Worm (Caenorhabditis elegans) whole organism, dauer: ENCODE measurements around the gene EEED8.12.

ENCODE experiments used
- unc-62 ChIP-seq: sonication (generic microtip); optimal IDR thresholded peaks from 2 replicates; lab custom pipeline; 2017; ENCODE audit warnings: missing biosample characterization, missing genetic modification reagents, missing genetic modification characterization

EEED8.12 gene

DNA sequence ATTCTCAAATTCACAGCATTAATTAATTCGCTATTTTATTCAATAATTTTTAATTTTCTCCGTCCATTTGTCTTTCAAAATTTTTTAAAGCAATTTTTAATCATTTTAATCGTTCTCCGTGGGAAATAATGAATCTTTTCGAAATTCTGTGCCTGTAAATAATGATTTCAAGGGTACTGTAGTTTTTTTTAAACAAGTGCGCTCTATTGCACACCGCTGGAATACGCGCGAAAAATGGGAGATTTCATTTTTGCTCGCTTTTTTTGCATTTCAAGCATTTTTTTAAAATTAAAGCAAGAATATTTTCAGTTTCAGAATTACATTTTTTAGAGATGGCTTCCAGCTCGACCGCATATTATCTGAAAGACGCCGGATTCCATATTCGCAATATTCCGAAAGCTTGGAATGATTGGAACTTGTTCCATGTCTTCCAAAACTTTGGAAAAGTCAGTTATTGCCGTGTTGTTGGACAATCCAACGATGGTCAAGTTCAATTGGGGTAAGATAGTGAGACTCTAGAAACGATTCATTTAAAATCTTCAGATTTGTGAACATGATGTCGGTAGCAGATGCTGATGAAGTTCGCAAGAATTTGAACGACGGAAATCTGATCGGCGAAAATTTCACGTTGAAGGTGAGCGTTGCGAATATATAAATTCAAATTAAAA, 12.3 kb upstream of the EEED8.12 start, which contains the start of gene tofu-6:
tofu-6 (plus strand) TSS at position 302 of the 668 bp plus-strand sequence.
- no peak for TF ChIP-seq unc-62 (GFP tag; lab: Kevin White, UChicago)

DNA sequence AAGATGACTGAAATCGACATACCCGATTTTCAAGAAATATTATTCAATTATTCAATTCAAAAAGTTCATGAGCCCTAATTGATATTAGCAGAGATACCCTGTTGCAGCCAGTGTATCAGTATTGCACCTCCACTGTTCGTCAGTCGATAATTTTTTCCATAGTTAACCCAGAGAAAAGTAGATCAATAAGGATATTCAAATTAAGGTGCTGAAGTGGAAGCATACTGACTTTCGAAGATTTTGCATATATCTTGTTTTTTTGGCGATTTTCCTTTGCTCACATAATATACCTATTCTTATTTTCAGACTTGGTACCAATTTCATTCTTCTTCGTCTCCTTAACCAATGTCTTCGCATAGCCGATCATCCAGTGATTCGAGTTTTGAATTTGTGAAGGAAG, 10.1 kb upstream of the EEED8.12 start, which contains the start of gene EEED8.15:
EEED8.15 (plus strand) TSS at position 301 of the 400 bp plus-strand sequence.
- TF ChIP-seq unc-62 (GFP tag; lab: Kevin White, UChicago), result no peak

DNA sequence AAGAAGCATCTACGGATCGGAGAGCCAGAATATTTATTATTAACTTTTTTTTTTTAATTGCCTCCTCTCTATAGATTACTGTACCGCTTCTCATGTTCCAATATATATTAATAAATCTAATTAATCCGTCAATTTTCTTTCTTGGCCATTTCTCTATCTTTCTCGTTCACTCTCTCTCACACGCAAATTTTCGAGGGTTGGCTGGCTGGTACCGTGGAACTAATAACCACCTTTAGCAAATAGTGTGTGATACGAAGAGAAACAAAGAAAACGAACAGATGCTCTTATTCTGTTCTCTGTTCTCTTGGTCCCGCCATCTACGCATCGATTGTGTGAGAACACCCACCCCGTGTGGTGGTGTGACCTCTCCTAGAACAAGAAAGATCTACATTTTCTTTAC, 9.5 kb upstream of the EEED8.12 start:
- TF ChIP-seq unc-62 (GFP tag; lab: Kevin White, UChicago), result no peak

DNA sequence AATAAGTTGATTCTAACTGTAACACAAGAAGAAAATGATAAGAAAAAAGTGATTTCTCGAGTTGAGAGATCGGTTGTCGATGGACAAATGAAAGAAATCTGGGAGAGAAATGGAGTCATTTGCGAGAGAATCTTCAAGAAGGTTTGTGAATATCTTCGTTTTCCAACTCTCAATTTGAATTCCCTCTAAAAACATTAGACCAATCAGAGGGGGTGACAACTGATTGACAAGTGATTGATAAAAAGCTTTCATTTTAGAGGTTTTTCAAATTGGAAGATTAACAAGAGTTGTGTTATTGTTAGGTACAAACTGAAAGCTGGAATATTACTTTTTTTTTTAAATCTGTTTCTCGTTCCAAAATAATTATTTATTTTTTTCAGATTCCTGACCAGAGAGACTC, 9.1 kb upstream of the EEED8.12 start:
- no peak for TF ChIP-seq unc-62 (GFP tag; lab: Kevin White, UChicago)

DNA sequence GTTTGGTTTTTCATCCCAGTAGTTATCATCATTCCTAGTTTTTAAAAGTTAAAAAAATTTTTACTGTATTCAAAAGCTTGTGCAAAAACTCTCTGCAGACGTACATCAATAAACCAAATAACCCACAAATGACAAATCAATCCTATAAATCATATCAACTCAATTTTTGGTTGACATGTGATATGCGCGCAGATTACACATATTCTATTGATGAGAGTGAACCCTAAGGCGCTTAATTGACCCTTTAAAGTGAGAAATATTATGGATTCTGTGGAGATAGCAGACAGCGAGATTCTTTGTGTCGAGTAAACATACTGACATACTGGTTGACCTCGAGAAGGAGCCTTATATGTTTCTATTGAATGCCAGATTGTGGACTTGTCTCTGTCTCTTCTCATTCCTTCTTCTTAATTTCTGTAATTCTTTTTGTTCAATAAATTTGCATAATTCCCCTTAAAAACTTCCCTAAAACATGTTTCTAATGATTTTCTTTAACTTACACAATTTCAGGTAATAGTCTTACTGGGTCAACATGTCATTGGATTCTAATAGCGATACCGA, 7.5 kb upstream of the EEED8.12 start, which contains the start of gene EEED8.2:
EEED8.2 (plus strand) TSS at position 511 of the 561 bp plus-strand sequence.
- no peak for TF ChIP-seq unc-62 (GFP tag; lab: Kevin White, UChicago)

DNA sequence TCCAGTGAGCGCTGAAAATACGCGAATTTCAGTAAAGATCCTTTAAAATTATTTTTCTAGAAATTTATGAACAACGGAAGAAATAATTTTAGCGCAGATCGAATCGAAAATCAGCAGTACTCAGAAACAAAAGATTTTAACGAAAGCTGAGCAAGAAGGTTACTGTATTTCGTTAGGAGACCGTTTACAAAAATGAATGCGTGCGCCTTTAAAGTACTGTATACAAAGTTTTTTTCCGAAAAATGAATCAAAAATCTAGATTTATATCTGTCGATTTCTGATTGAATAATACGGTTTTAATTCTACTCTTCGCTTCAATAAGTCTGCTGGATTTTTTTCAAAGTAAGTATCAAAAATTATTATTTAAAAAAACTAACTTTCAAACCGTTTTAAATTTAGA, 5.2 kb upstream of the EEED8.12 start, which contains the start of the genes EEED8.14 and EEED8.3:
EEED8.14 (minus strand) TSS at position 13 of the 400 bp plus-strand sequence.
EEED8.3 (plus strand) TSS at position 237 of the 400 bp plus-strand sequence.
- no peak for TF ChIP-seq unc-62 (GFP tag; lab: Kevin White, UChicago)

DNA sequence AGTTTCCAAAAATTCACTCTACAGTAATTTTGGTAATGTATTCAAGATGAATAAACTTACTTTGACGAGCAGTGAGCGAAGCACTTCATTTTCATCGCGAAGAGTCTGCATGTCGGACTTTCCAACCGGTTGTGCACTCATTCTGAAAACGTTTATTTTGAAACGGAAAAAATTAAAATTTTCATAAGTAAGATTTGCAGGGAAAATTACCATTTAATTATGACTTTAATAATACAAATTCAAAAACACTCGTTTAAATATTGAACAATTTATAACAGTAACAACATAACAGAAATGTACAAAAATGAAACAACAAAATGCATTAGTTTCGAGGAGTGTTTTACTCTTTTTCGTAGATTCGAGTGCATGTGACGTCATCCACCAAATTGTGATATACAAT, 3.6 kb upstream of the EEED8.12 start, which contains the start of the genes EEED8.13 and EEED8.18:
EEED8.13 (minus strand) TSS at position 101 of the 400 bp plus-strand sequence.
EEED8.18 (minus strand) TSS at position 144 of the 400 bp plus-strand sequence.
- TF ChIP-seq unc-62 (GFP tag; lab: Kevin White, UChicago), result no peak

DNA sequence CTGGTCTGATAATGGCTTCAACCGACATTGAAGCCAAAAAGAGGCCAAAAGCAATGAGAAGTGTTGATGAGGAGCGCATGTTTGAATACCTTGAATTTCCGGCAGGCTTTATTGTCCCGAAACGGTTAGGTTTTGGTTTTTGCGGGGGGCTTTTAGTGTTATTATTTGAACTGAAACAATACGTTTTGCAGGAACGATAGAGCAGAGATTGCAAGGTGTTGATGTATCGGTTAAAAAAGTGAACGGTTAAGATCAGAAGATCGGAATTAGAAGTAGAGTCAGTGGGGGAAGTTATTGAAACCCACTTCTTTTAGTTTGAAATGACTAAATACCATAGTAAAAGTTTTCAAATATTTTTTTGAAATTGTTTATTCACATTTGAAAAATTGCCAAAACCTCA, 1.3 kb downstream of the EEED8.12 start, which contains the start of gene clec-141:
clec-141 (minus strand) TSS at position 101 of the 400 bp plus-strand sequence.
- no peak for TF ChIP-seq unc-62 (GFP tag; lab: Kevin White, UChicago)

DNA sequence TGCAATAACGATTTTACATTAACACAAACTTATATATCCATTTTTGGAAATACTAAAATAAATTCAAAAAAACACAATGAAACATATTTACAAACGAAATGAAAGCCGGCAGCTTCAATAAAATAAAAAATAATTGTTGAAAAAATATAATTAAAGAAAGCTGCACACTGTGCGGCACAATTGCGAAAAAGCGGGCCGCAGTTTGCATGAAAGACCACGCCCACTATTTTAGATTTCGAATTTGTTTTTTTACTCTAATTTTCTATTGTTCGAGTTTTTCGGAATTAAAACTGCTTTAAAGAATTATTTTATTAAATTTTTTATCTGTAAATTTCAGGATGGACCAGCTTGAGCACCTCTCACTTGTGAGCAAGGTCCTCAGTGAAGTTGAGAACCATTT, 9.6 kb downstream of the EEED8.12 start, which contains the start of gene mog-5:
mog-5 (plus strand) TSS at position 338 of the 400 bp plus-strand sequence.
- no peak for TF ChIP-seq unc-62 (GFP tag; lab: Kevin White, UChicago)

DNA sequence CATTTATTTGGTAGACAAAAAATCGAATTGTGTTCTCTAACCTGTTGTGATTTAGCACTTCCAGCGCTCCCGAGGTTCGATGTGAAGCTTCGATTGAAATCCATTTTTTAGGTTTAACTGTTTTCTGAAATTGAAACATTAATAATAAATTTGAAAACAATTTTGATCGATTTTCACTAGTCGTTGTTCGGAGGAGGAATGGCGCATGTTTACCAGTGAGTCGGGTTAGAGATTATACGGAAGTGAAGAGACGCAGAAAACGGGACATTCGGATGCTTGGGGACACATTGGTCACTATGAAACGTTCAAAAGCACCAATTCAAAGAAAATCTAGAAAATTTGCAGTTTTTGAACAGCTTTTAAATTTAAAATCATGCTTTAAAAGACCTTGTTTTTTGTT, 10.0 kb downstream of the EEED8.12 start, which contains the start of gene fbxl-3:
fbxl-3 (minus strand) TSS at position 124 of the 400 bp plus-strand sequence.
- no peak for TF ChIP-seq unc-62 (GFP tag; lab: Kevin White, UChicago)

DNA sequence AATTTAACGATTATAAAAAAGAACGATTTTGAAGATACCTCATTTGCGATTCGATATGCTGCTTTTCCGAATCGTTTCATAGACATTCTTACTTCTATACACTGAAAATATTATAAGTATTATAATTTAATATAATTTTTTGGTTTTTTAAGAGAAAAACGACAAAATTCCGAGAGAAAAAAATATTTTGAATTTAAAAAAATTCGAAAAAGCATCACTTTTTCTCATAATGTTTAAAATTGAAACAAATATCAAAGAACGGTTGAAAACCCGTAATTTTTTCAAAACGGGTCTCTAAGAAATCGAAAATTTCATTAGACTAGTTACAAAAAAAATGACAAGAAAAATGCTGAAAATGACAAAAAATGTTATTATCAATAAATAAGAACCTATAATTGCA, 13.2 kb downstream of the EEED8.12 start, which contains the start of gene pink-1:
pink-1 (minus strand) TSS at position 101 of the 400 bp plus-strand sequence.
- no peak for TF ChIP-seq unc-62 (GFP tag; lab: Kevin White, UChicago)

DNA sequence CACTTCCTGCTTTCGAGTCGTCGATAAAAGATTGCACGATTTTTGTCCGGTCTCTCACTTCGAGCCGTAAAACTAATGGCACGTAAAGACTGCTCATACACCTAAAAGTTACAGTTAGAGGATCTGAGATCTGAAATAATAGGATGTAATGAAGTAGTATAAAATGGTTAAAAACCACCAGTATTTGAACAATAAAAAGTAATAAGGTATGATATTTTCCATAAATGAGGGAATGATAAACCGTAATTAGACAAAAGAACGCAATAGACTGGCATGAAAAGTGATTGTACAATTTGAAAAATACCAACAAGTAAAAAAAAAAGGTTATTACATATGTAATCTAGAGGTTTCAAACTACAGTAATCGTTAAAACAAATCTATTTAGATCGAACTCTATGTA, 15.7 kb downstream of the EEED8.12 start, which contains the start of gene brap-2:
brap-2 (minus strand) TSS at position 101 of the 400 bp plus-strand sequence.
- no peak for TF ChIP-seq unc-62 (GFP tag; lab: Kevin White, UChicago)

DNA sequence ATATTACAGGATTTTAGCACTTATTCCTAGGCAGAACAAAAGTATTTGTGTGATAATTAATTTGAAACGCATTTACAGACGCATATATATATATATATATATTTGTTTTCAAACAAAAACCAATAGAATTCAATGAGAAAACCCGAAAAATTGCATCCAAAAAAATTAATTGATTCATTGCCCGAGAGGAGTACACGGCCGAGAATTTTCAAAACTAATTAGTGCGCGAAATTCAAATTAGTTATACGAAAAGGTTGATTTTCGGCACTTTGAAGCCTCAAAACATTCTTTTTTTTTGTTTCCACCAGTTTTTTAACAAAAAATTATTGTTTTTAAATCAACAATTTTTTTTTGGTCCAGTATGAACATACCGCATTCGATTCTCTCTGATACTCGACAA, 17.4 kb downstream of the EEED8.12 start:
- TF ChIP-seq unc-62 (GFP tag; lab: Kevin White, UChicago), result no peak

DNA sequence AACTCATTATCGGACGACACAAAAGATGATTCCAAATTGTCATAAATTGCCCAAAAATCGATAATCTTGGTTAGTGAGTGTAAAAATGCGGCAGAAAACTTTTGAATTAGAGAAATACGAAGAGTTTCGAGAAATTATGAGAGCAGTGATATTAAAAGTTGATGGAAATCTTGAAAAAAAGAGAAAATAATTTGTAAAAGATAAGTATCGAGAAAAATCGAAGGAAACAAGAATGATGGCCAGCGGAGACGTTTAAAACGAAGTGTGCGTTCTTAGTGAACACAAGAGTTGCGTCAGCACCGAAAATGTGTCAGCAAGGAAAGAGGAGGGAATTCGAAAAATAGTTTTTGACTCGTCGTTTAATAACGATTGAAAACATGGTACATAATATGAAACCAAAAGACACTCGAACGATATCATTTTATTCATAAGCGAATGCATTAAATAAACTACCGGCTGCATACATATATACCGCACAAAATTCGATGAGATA, 18.9 kb downstream of the EEED8.12 start, which contains the start of gene ndx-6:
ndx-6 (minus strand) TSS at position 51 of the 493 bp plus-strand sequence.
- no peak for TF ChIP-seq unc-62 (GFP tag; lab: Kevin White, UChicago)

DNA sequence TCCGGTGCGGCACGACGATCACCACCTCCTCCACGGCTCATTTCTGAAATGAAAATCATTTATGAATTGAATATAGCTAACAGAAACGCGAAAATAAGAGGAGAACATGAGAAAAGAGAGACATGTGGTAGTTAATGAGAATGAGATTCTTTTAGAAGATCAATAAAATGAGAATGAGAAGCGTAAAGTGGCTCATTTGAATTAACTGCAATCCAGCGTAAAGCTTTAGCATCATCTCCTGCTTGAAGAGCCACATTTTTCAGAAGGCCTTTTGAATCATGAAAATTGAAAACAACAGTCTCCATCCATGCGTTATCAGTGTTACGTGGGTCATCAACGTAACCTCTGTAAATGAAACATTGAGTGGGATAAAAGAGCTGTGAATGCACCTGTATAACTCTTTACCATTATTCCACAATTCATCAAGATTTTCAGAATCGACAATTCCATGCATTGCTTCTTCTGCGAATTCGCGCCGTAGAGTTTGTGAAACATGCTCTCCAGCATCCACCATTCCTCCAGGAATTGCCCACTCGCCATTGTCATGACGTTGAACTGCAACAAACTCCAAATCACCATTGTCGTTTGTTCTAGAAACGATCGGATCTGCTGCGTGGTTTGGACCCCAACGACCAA, 19.9 kb downstream of the EEED8.12 start, which contains the start of gene rsp-4:
rsp-4 (minus strand) TSS at position 51 of the 636 bp plus-strand sequence.
- no peak for TF ChIP-seq unc-62 (GFP tag; lab: Kevin White, UChicago)
